Fruit fly (Drosophila melanogaster) whole organism, pupa: Measurements from ENCODE around the gene CG5122.

ENCODE experiments used
- CG10348 ChIP-seq: fragments of 200-800 bp; sonication (Bioruptor generic); IDR thresholded peaks from 2 replicates; pipeline ENCODE4 v1.3.6; 2022; ENCODE audit warnings: missing biosample characterization, missing genetic modification characterization
- CG12605 ChIP-seq: fragments of 200-800 bp; sonication (Bioruptor generic); IDR thresholded peaks from 2 replicates; pipeline ENCODE4 v1.3.6; 2022; ENCODE audit warnings: missing biosample characterization, missing genetic modification characterization
- CG13204 ChIP-seq: fragments of 200-800 bp; sonication (Bioruptor generic); optimal IDR thresholded peaks from 2 replicates; lab custom pipeline; 2018; ENCODE audit warnings: missing biosample characterization, mild to moderate bottlenecking, missing genetic modification characterization, moderate library complexity
- CG14655 ChIP-seq: fragments of 200-800 bp; sonication (Bioruptor generic); optimal IDR thresholded peaks from 3 replicates; lab custom pipeline; 2017; ENCODE audit warnings: mild to moderate bottlenecking, missing biosample characterization, missing genetic modification reagents, missing genetic modification characterization
- CG15710 ChIP-seq: fragments of 200-800 bp; sonication (Bioruptor generic); optimal IDR thresholded peaks from 2 replicates; lab custom pipeline; 2018; ENCODE audit warnings: missing biosample characterization, mild to moderate bottlenecking, missing genetic modification characterization, moderate library complexity
- CG17806 ChIP-seq: fragments of 200-800 bp; sonication (Bioruptor generic); optimal IDR thresholded peaks from 2 replicates; lab custom pipeline; 2018; ENCODE audit warnings: missing biosample characterization, mild to moderate bottlenecking, missing genetic modification characterization, moderate library complexity
- CG32121 ChIP-seq: fragments of 200-800 bp; sonication (Bioruptor generic); IDR thresholded peaks from 2 replicates; pipeline ENCODE4 v1.3.6; 2022; ENCODE audit warnings: missing biosample characterization, missing genetic modification characterization
- CG34367 ChIP-seq: fragments of 200-800 bp; sonication (Bioruptor generic); optimal IDR thresholded peaks from 2 replicates; lab custom pipeline; 2018; ENCODE audit warnings: missing biosample characterization, mild to moderate bottlenecking, missing genetic modification characterization
- CG4496 ChIP-seq: fragments of 200-800 bp; sonication (Bioruptor generic); IDR thresholded peaks from 3 replicates; pipeline ENCODE4 v1.3.6; 2022; ENCODE audit warnings: missing biosample characterization, missing genetic modification characterization
- CG8159 ChIP-seq: fragments of 200-800 bp; sonication (Bioruptor generic); optimal IDR thresholded peaks from 3 replicates; lab custom pipeline; 2018; ENCODE audit warnings: missing biosample characterization, mild to moderate bottlenecking, missing genetic modification characterization, moderate library complexity
- CG8301 ChIP-seq: fragments of 200-800 bp; sonication (Bioruptor generic); optimal IDR thresholded peaks from 2 replicates; lab custom pipeline; 2018; ENCODE audit warnings: missing biosample characterization, mild to moderate bottlenecking, missing genetic modification characterization
- CG9948 ChIP-seq: fragments of 200-800 bp; sonication (Bioruptor generic); optimal IDR thresholded peaks from 2 replicates; lab custom pipeline; 2018; ENCODE audit warnings: missing biosample characterization, mild to moderate bottlenecking, missing genetic modification characterization, moderate library complexity
- D1 ChIP-seq: fragments of 200-800 bp; sonication (Bioruptor generic); optimal IDR thresholded peaks from 2 replicates; lab custom pipeline; 2018; ENCODE audit warnings: missing biosample characterization, mild to moderate bottlenecking, missing genetic modification characterization, moderate library complexity
- EcR ChIP-seq: fragments of 200-800 bp; sonication (Bioruptor generic); optimal IDR thresholded peaks from 3 replicates; lab custom pipeline; 2019; ENCODE audit warnings: missing biosample characterization, missing genetic modification characterization, mild to moderate bottlenecking, moderate library complexity, missing genetic modification reagents
- Ets98B ChIP-seq: fragments of 200-800 bp; sonication (Bioruptor generic); IDR thresholded peaks from 2 replicates; pipeline ENCODE4 v1.3.6; 2022; ENCODE audit warnings: missing biosample characterization, missing genetic modification characterization
- Pif1A ChIP-seq: fragments of 200-800 bp; sonication (Bioruptor generic); optimal IDR thresholded peaks from 3 replicates; lab custom pipeline; 2016; ENCODE audit warnings: missing biosample characterization, missing genetic modification characterization
- Pif1B ChIP-seq: fragments of 200-800 bp; sonication (Bioruptor generic); optimal IDR thresholded peaks from 3 replicates; lab custom pipeline; 2016; ENCODE audit warnings: missing biosample characterization, missing genetic modification characterization
- Snoo ChIP-seq: fragments of 200-800 bp; sonication (Bioruptor generic); optimal IDR thresholded peaks from 3 replicates; lab custom pipeline; 2017; ENCODE audit warnings: missing biosample characterization, mild to moderate bottlenecking, missing genetic modification characterization, inconsistent platforms
- fd96Ca ChIP-seq: fragments of 200-800 bp; sonication (Bioruptor generic); IDR thresholded peaks from 3 replicates; pipeline ENCODE4 v1.3.6; 2022; ENCODE audit warnings: missing biosample characterization, missing genetic modification characterization
- gl ChIP-seq: fragments of 200-800 bp; sonication (Bioruptor generic); optimal IDR thresholded peaks from 2 replicates; lab custom pipeline; 2018; ENCODE audit warnings: missing biosample characterization, mild to moderate bottlenecking, missing genetic modification characterization
- rn ChIP-seq: fragments of 200-800 bp; sonication (Bioruptor generic); IDR thresholded peaks from 2 replicates; pipeline ENCODE4 v1.3.6; 2022; ENCODE audit warnings: missing biosample characterization, missing genetic modification characterization

Gene CG5122

DNA sequence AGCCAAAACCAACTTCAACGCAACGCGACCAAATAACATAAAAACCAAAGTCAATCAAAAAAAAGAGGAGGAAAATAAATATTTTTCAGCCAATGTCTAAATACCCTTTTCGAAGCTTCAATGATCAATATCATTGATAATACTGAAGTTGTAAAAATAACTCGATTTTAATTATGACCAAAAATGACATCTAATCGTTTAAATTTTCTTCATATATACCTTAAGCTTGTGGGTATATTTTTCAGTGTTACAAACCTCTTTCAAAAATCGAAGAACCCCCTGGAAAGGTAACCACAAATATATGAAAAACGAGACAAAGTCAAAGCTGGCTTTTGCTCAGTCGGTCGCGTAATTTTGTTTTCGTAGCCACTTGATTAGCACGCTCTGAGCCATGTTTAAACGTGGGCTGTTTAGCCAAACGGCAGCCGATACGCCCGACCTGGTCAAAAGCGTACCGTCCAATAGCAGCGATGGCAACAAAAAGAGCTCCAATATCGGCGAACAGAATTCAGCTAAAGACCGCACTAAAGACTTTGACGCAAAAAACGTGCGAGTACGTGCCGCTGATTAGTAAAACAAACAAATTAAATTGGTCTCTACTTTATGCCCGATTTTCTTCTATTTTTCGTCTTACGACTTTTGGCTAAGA lies 14.8 kb downstream of the CG5122 start:
- 0 out of 2 replicates have a peak, but pooled peaks have one; percentile 34 for TF ChIP-seq Ets98B
- no peak for TF ChIP-seq CG34367 (tag; lab: Kevin White, UChicago)
- no peak for TF ChIP-seq CG13204 (GFP tag; lab: Kevin White, UChicago)
- no peak for TF ChIP-seq gl (tag; lab: Kevin White, UChicago)
- TF ChIP-seq rn, result peak; percentile 50; the same call in 1 of the 2 replicates
- TF ChIP-seq CG15710, result no peak
- TF ChIP-seq CG14655, result peak; percentile 30
- peak; percentile 8 for TF ChIP-seq Pif1B
- no peak for TF ChIP-seq Pif1A (GFP tag; lab: Kevin White, UChicago)
- peak; percentile 73 for TF ChIP-seq CG32121 (GFP tag; lab: Robert Waterston, UW)
- no peak for TF ChIP-seq EcR (GFP tag; lab: Kevin White, UChicago)
- no peak for TF ChIP-seq D1 (tag; lab: Kevin White, UChicago)
- TF ChIP-seq CG4496 (GFP tag; lab: Robert Waterston, UW), result peak; percentile 66; the same call in 2 of the 3 replicates
- TF ChIP-seq CG8159 (tag; lab: Kevin White, UChicago), result peak; percentile 24
- no peak for TF ChIP-seq Snoo
- TF ChIP-seq CG9948, result no peak
- 0 out of 3 replicates have a peak, but pooled peaks have one; percentile 23 for TF ChIP-seq fd96Ca
- peak; percentile 18 for TF ChIP-seq CG8301 (tag; lab: Kevin White, UChicago)
- peak; percentile 1 for TF ChIP-seq CG17806 (tag; lab: Kevin White, UChicago)
- TF ChIP-seq CG10348 (GFP tag; lab: Robert Waterston, UW), result no peak
- no peak for TF ChIP-seq CG12605 (GFP tag; lab: Robert Waterston, UW)
- TF ChIP-seq, all 21 proteins: peak for 10

- TF ChIP-seq Pif1A (GFP tag; lab: Kevin White, UChicago) (no peak), Ets98B (no peak), EcR (GFP tag; lab: Kevin White, UChicago) (no peak), CG8301 (tag; lab: Kevin White, UChicago) (peak; percentile 37), CG10348 (GFP tag; lab: Robert Waterston, UW) (no peak), gl (tag; lab: Kevin White, UChicago) (peak; percentile 24), CG32121 (GFP tag; lab: Robert Waterston, UW) (0 out of 2 replicates have a peak, but pooled peaks have one; percentile 25), CG8159 (tag; lab: Kevin White, UChicago) (peak; percentile 89), D1 (tag; lab: Kevin White, UChicago) (peak; percentile 56), CG4496 (GFP tag; lab: Robert Waterston, UW) (no peak), Snoo (peak; percentile 43), CG14655 (peak; percentile 75), fd96Ca (no peak), rn (no peak), CG15710 (peak; percentile 83), CG17806 (tag; lab: Kevin White, UChicago) (peak; percentile 81), CG34367 (tag; lab: Kevin White, UChicago) (peak; percentile 68), CG13204 (GFP tag; lab: Kevin White, UChicago) (peak; percentile 41), Pif1B (no peak), CG9948 (peak; percentile 86), CG12605 (GFP tag; lab: Robert Waterston, UW) (no peak)
Measured at dm6 chr2L:13146254-13146653, 15.9 kb downstream of the CG5122 start.

DNA sequence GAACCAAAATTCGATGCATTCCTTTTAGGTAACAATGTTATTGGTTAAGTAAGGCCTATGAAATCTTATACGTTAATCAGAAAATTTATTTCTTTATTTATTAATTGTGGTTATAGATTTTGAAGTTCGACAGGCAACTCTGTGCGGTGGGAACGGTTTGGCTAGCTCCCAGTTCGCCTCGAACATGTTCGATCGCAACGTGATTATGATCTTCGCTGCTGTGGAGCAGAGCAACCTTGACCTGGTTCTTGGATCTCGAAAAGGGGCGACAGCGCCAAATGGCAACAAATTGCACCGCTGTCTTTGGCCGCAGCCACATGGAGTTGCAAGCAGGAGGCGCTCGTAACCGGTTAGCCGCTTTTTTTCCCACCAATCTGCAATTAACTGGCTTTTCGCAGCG lies 23.9 kb downstream of the CG5122 start:
- TF ChIP-seq CG34367 (tag; lab: Kevin White, UChicago), result no peak
- TF ChIP-seq gl (tag; lab: Kevin White, UChicago), result no peak
- no peak for TF ChIP-seq CG32121 (GFP tag; lab: Robert Waterston, UW)
- peak; percentile 45 for TF ChIP-seq EcR (GFP tag; lab: Kevin White, UChicago)

DNA sequence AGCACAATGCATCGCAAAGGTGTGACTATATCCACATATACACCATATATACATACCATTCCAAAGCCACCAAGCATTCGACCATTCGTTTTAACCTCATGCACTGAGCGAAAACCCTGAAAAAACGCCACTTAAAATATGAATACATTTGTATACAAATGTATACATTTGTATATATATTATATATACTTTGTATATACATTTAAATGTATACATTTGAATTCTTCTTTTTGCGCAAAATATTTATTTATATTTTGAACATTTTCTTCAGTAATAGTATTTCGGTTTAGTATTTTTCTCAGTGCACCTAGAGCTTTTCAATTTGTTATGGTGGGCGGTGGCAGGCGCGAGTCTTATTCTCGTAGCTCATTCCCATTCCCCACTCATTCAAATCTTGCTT lies 26.0 kb downstream of the CG5122 start:
- TF ChIP-seq CG8159 (tag; lab: Kevin White, UChicago) (peak; percentile 17), Pif1B (no peak), CG17806 (tag; lab: Kevin White, UChicago) (peak; percentile 18), CG4496 (GFP tag; lab: Robert Waterston, UW) (no peak), CG13204 (GFP tag; lab: Kevin White, UChicago) (no peak), Snoo (no peak), CG8301 (tag; lab: Kevin White, UChicago) (no peak), Pif1A (GFP tag; lab: Kevin White, UChicago) (peak; percentile 53), EcR (GFP tag; lab: Kevin White, UChicago) (no peak), CG14655 (peak; percentile 7), CG34367 (tag; lab: Kevin White, UChicago) (no peak), CG9948 (peak; percentile 50)

DNA sequence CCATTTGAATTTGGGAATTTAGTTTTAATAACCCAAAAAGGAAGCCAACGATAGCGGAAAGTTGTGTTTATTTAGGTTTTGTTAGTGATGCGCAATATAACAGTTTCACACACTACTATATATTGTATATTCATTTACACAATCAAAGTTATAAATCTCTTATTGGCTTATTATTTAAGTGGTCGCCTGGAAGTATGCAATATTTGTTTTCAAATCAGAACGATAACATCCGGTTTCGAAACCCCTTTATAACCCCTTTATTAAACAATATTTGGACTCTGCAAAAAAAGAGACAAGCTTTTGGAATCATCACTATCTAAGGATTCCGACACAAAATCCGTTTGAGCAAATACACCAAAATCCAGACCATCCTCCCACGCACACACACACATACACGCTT lies 27.5 kb downstream of the CG5122 start:
- TF ChIP-seq CG4496 (GFP tag; lab: Robert Waterston, UW), result peak; percentile 25; the same call in 2 of the 3 replicates
- TF ChIP-seq CG32121 (GFP tag; lab: Robert Waterston, UW), result no peak
- TF ChIP-seq Snoo, result peak; percentile 6
- no peak for TF ChIP-seq CG14655
- peak; percentile 29 for TF ChIP-seq Pif1A (GFP tag; lab: Kevin White, UChicago)
- TF ChIP-seq fd96Ca, result no peak

- no peak for TF ChIP-seq CG4496 (GFP tag; lab: Robert Waterston, UW)
- no peak for TF ChIP-seq rn
- TF ChIP-seq CG10348 (GFP tag; lab: Robert Waterston, UW), result no peak
- no peak for TF ChIP-seq Pif1B
- no peak for TF ChIP-seq CG8159 (tag; lab: Kevin White, UChicago)
- no peak for TF ChIP-seq gl (tag; lab: Kevin White, UChicago)
- TF ChIP-seq Ets98B, result no peak
- no peak for TF ChIP-seq CG32121 (GFP tag; lab: Robert Waterston, UW)
Measured at dm6 chr2L:13158510-13158909, 28.1 kb downstream of the CG5122 start, which contains the start of gene Pk34A. Gene Pk34A, plus strand, starts transcription at chr2L:13158810.
